Fruit fly (Drosophila melanogaster) whole organism, embryonic: ENCODE results near the gene Tet.
A peak's percentile ranks its signal among the peaks of the same experiment; 100 is the strongest.

Experiments used
- Awh ChIP-seq: fragments of 200-800 bp; sonication (Bioruptor generic); IDR thresholded peaks from 2 replicates; pipeline ENCODE4, ENCODE4 v1.3.6; 2022; ENCODE audit warnings: missing biosample characterization, missing genetic modification characterization
- BtbVII ChIP-seq: fragments of 200-800 bp; sonication (Bioruptor generic); optimal IDR thresholded peaks from 3 replicates; lab custom pipeline; 2017; ENCODE audit warnings: missing biosample characterization, mild to moderate bottlenecking, missing genetic modification characterization
- CG13894 ChIP-seq: fragments of 200-800 bp; sonication (Bioruptor generic); optimal IDR thresholded peaks from 3 replicates; lab custom pipeline; 2018; ENCODE audit warnings: missing biosample characterization, mild to moderate bottlenecking, missing genetic modification characterization, moderate library complexity
- CG14050 ChIP-seq: fragments of 200-800 bp; sonication (Bioruptor generic); IDR thresholded peaks from 3 replicates; pipeline ENCODE4 v1.3.6; 2022; ENCODE audit warnings: missing biosample characterization, missing genetic modification characterization
- CG14965 ChIP-seq: fragments of 200-800 bp; sonication (Bioruptor generic); optimal IDR thresholded peaks from 2 replicates; lab custom pipeline; 2016; ENCODE audit warnings: missing biosample characterization, missing genetic modification characterization, borderline replicate concordance
- CG16863 ChIP-seq: fragments of 200-800 bp; sonication (Bioruptor generic); optimal IDR thresholded peaks from 3 replicates; lab custom pipeline; 2016; ENCODE audit warnings: missing biosample characterization, missing genetic modification characterization
- CG17186 ChIP-seq: fragments of 200-800 bp; sonication (Bioruptor generic); optimal IDR thresholded peaks from 3 replicates; lab custom pipeline; 2017; ENCODE audit warnings: missing biosample characterization, missing genetic modification reagents, missing genetic modification characterization
- CG17829 ChIP-seq: fragments of 200-800 bp; optimal IDR thresholded peaks from 2 replicates; lab custom pipeline; 2019; ENCODE audit warnings: missing biosample characterization, mild to moderate bottlenecking, missing genetic modification characterization, moderate library complexity
- CG18764 ChIP-seq: fragments of 200-800 bp; sonication (Bioruptor generic); optimal IDR thresholded peaks from 3 replicates; lab custom pipeline; 2016; ENCODE audit warnings: missing biosample characterization, missing genetic modification characterization
- CG2199 ChIP-seq: fragments of 200-800 bp; sonication (Bioruptor generic); IDR thresholded peaks from 3 replicates; pipeline ENCODE4 v1.3.6; 2022; ENCODE audit warnings: missing biosample characterization, missing genetic modification characterization
- CG33213 ChIP-seq: fragments of 200-800 bp; sonication (Bioruptor generic); optimal IDR thresholded peaks from 3 replicates; lab custom pipeline; 2016; ENCODE audit warnings: missing biosample characterization, missing genetic modification characterization
- CG4707 ChIP-seq: fragments of 200-800 bp; sonication (Bioruptor generic); optimal IDR thresholded peaks from 2 replicates; lab custom pipeline; 2018; ENCODE audit warnings: missing biosample characterization, mild to moderate bottlenecking, missing genetic modification characterization, moderate library complexity
- CG4730 ChIP-seq: fragments of 200-800 bp; sonication (Bioruptor generic); IDR thresholded peaks from 2 replicates; pipeline ENCODE4 v1.3.6; 2022; ENCODE audit warnings: missing biosample characterization, missing genetic modification characterization
- CG6654 ChIP-seq: fragments of 200-800 bp; sonication (Bioruptor generic); optimal IDR thresholded peaks from 2 replicates; lab custom pipeline; 2017; ENCODE audit warnings: missing biosample characterization, mild to moderate bottlenecking, missing genetic modification characterization
- CG6689 ChIP-seq: fragments of 200-800 bp; sonication (Bioruptor generic); IDR thresholded peaks from 2 replicates; pipeline ENCODE4 v1.3.6; 2022; ENCODE audit warnings: missing biosample characterization, missing genetic modification characterization
- CG7786 ChIP-seq: fragments of 200-800 bp; sonication (Bioruptor generic); optimal IDR thresholded peaks from 2 replicates; lab custom pipeline; 2016; ENCODE audit warnings: missing biosample characterization, missing genetic modification characterization
- CG9876 ChIP-seq: fragments of 200-800 bp; sonication (Bioruptor generic); optimal IDR thresholded peaks from 2 replicates; lab custom pipeline; 2016; ENCODE audit warnings: missing biosample characterization, missing genetic modification characterization
- Doc2 ChIP-seq: fragments of 200-800 bp; sonication (Bioruptor generic); IDR thresholded peaks from 2 replicates; pipeline ENCODE4 v1.3.6; 2022; ENCODE audit warnings: missing biosample characterization, missing genetic modification characterization
- Hmr ChIP-seq: fragments of 200-800 bp; sonication (Bioruptor generic); optimal IDR thresholded peaks from 3 replicates; lab custom pipeline; 2017; ENCODE audit warnings: mild to moderate bottlenecking, missing biosample characterization, missing genetic modification reagents, missing genetic modification characterization
- Lpt ChIP-seq: fragments of >200 bp; optimal IDR thresholded peaks from 2 replicates; lab custom pipeline; 2018; ENCODE audit warnings: missing biosample characterization, missing genetic modification characterization
- Med ChIP-seq: fragments of 200-800 bp; sonication (Bioruptor generic); peaks from one replicate; lab custom pipeline; 2016; ENCODE audit warnings: missing biosample characterization, missing genetic modification characterization, mild to moderate bottlenecking, inconsistent platforms, moderate library complexity
- Nf-YC ChIP-seq: fragments of 200-800 bp; optimal IDR thresholded peaks from 3 replicates; lab custom pipeline; 2019; ENCODE audit warnings: missing biosample characterization, mild to moderate bottlenecking, missing genetic modification characterization, moderate library complexity
- ara ChIP-seq: fragments of 200-800 bp; sonication (Bioruptor generic); IDR thresholded peaks from 2 replicates; pipeline ENCODE4 v1.3.6; 2022; ENCODE audit warnings: missing biosample characterization, missing genetic modification characterization
- corto ChIP-seq: fragments of 200-800 bp; sonication (Bioruptor generic); optimal IDR thresholded peaks from 2 replicates; lab custom pipeline; 2016; ENCODE audit warnings: missing biosample characterization, mild to moderate bottlenecking, missing genetic modification characterization, moderate library complexity
- danr ChIP-seq: fragments of 200-800 bp; sonication (Bioruptor generic); IDR thresholded peaks from 2 replicates; pipeline ENCODE4 v1.3.6; 2022; ENCODE audit warnings: missing biosample characterization, missing genetic modification characterization
- emc ChIP-seq: fragments of 200-800 bp; sonication (Bioruptor generic); optimal IDR thresholded peaks from 2 replicates; lab custom pipeline; 2016; ENCODE audit warnings: missing biosample characterization, missing genetic modification characterization
- ewg ChIP-seq: fragments of 200-800 bp; sonication (Bioruptor generic); optimal IDR thresholded peaks from 3 replicates; lab custom pipeline; 2017; ENCODE audit warnings: mild to moderate bottlenecking, missing biosample characterization, missing genetic modification reagents, missing genetic modification characterization
- fd64A ChIP-seq: fragments of 200-800 bp; sonication (Bioruptor generic); optimal IDR thresholded peaks from 3 replicates; lab custom pipeline; 2018; ENCODE audit warnings: missing biosample characterization, mild to moderate bottlenecking, missing genetic modification characterization
- fd96Cb ChIP-seq: fragments of 200-800 bp; sonication (Bioruptor generic); optimal IDR thresholded peaks from 2 replicates; lab custom pipeline; 2018; ENCODE audit warnings: missing biosample characterization, mild to moderate bottlenecking, missing genetic modification characterization, moderate library complexity
- fu2 ChIP-seq: fragments of 200-800 bp; sonication (Bioruptor generic); optimal IDR thresholded peaks from 2 replicates; lab custom pipeline; 2016; ENCODE audit warnings: missing biosample characterization, missing genetic modification characterization
- gfzf ChIP-seq: fragments of 200-800 bp; sonication (Bioruptor generic); optimal IDR thresholded peaks from 2 replicates; lab custom pipeline; 2016; ENCODE audit warnings: missing biosample characterization, mild to moderate bottlenecking, missing genetic modification characterization, moderate library complexity
- jigr1 ChIP-seq: fragments of 200-800 bp; sonication (Bioruptor generic); IDR thresholded peaks from 3 replicates; pipeline ENCODE4 v1.3.6; 2022; ENCODE audit warnings: missing biosample characterization, missing genetic modification characterization
- kni ChIP-seq: fragments of 200-800 bp; sonication (Bioruptor generic); optimal IDR thresholded peaks from 3 replicates; lab custom pipeline; 2017; ENCODE audit warnings: mild to moderate bottlenecking, missing biosample characterization, missing genetic modification reagents, missing genetic modification characterization
- mld ChIP-seq: fragments of 200-800 bp; sonication (Bioruptor generic); IDR thresholded peaks from 3 replicates; pipeline ENCODE4 v1.3.6; 2022; ENCODE audit warnings: missing biosample characterization, missing genetic modification characterization; ENCODE audit not compliant: partially characterized antibody
- nau ChIP-seq: fragments of 200-800 bp; sonication (Bioruptor generic); optimal IDR thresholded peaks from 3 replicates; lab custom pipeline; 2017; ENCODE audit warnings: missing biosample characterization, mild to moderate bottlenecking, missing genetic modification characterization, missing genetic modification reagents
- nom ChIP-seq: fragments of 200-800 bp; sonication (Bioruptor generic); optimal IDR thresholded peaks from 2 replicates; lab custom pipeline; 2017; ENCODE audit warnings: missing biosample characterization, missing genetic modification characterization, mild to moderate bottlenecking, moderate library complexity, missing genetic modification reagents
- pan ChIP-seq, 4 experiments: fragments of >200 bp in 3 of 4; fragments of 200-800 bp in 1 of 4; sonication (Bioruptor generic) in 1 of 4; optimal IDR thresholded peaks in 3 of 4; IDR thresholded peaks in 1 of 4; 2 replicates each; pipeline versions ENCODE4 v1.3.6 to Lab custom; 2017 to 2022; ENCODE audit warnings: missing biosample characterization in 2 of 4, missing genetic modification characterization in 2 of 4, mixed read lengths in 1 of 4
- phol ChIP-seq: fragments of 200-800 bp; sonication (Bioruptor generic); optimal IDR thresholded peaks from 3 replicates; lab custom pipeline; 2018; ENCODE audit warnings: missing biosample characterization, mild to moderate bottlenecking, missing genetic modification characterization, moderate library complexity
- prd ChIP-seq, 3 experiments: fragments of >200 bp in 2 of 3; fragments of 200-800 bp in 1 of 3; sonication (Bioruptor generic) in 1 of 3; optimal IDR thresholded peaks in 2 of 3; IDR thresholded peaks in 1 of 3; 2 replicates in 2 of 3; 3 replicates in 1 of 3; pipeline versions ENCODE4 v1.3.6 to Lab custom; 2017 to 2022; ENCODE audit warnings: missing biosample characterization in 1 of 3, missing genetic modification characterization in 1 of 3
- pum ChIP-seq: fragments of 200-800 bp; sonication (Bioruptor generic); optimal IDR thresholded peaks from 2 replicates; lab custom pipeline; 2016; ENCODE audit warnings: missing biosample characterization, missing genetic modification characterization
- row ChIP-seq: fragments of 200-800 bp; sonication (Bioruptor generic); IDR thresholded peaks from 3 replicates; pipeline ENCODE4 v1.3.6; 2022; ENCODE audit warnings: missing biosample characterization, missing genetic modification characterization
- scrt ChIP-seq: fragments of 200-800 bp; sonication (Bioruptor generic); optimal IDR thresholded peaks from 2 replicates; lab custom pipeline; 2018; ENCODE audit warnings: missing biosample characterization, mild to moderate bottlenecking, missing genetic modification characterization, moderate library complexity
- sna ChIP-seq: fragments of 200-800 bp; sonication (Bioruptor generic); IDR thresholded peaks from 2 replicates; pipeline ENCODE4 v1.3.6; 2022; ENCODE audit warnings: missing biosample characterization, missing genetic modification characterization; ENCODE audit not compliant: partially characterized antibody
- so ChIP-seq: fragments of 200-800 bp; sonication (Bioruptor generic); IDR thresholded peaks from 3 replicates; pipeline ENCODE4 v1.3.6; 2022; ENCODE audit warnings: missing biosample characterization, missing genetic modification characterization
- sqz ChIP-seq: fragments of 200-800 bp; sonication (Bioruptor generic); optimal IDR thresholded peaks from 3 replicates; lab custom pipeline; 2018; ENCODE audit warnings: missing biosample characterization, mild to moderate bottlenecking, missing genetic modification characterization
- stwl ChIP-seq: fragments of 200-800 bp; sonication (Bioruptor generic); optimal IDR thresholded peaks from 3 replicates; lab custom pipeline; 2018; ENCODE audit warnings: missing biosample characterization, mild to moderate bottlenecking, missing genetic modification characterization, moderate library complexity
- wdn ChIP-seq: fragments of 200-800 bp; sonication (Bioruptor generic); IDR thresholded peaks from 2 replicates; pipeline ENCODE4 v1.3.6; 2022; ENCODE audit warnings: missing biosample characterization, missing genetic modification characterization
- zfh1 ChIP-seq: fragments of 200-800 bp; sonication (Bioruptor generic); IDR thresholded peaks from 3 replicates; pipeline ENCODE4 v1.3.6; 2022; ENCODE audit warnings: missing biosample characterization, missing genetic modification characterization
- zfh2 ChIP-seq: fragments of 200-800 bp; sonication (Bioruptor generic); optimal IDR thresholded peaks from 2 replicates; lab custom pipeline; 2016; ENCODE audit warnings: missing biosample characterization, missing genetic modification characterization

Gene Tet

dm6 chr3L:2824024-2824687 lies 54.8 kb downstream of the Tet start (continued):
- TF ChIP-seq Doc2 (GFP tag; lab: Robert Waterston, UW) (no peak), Hmr (GFP tag; lab: Kevin White, UChicago) (no peak), CG18764 (GFP tag; lab: Kevin White, UChicago) (no peak), pan (optimal IDR thresholded peaks at IDR 0.05; lab: Kevin White, UChicago) (no peak), pan (GFP tag; optimal IDR thresholded peaks at IDR 0.05 in 1 of 2, IDR thresholded peaks at IDR 0.05 in 1 of 2) (peak in 1 of 2 experiments; percentile 9), CG17186 (no peak), CG4730 (no peak), wdn (GFP tag; lab: Robert Waterston, UW) (no peak), mld (GFP tag; lab: Robert Waterston, UW) (no peak), jigr1 (GFP tag; lab: Robert Waterston, UW) (no peak), ara (peak; percentile 35; the same call in 1 of the 2 replicates), sna (GFP tag; lab: Robert Waterston, UW) (no peak), CG33213 (GFP tag; lab: Kevin White, UChicago) (no peak), scrt (GFP tag; lab: Kevin White, UChicago) (no peak), CG2199 (GFP tag; lab: Robert Waterston, UW) (no peak), gfzf (GFP tag; lab: Kevin White, UChicago) (no peak), danr (GFP tag; lab: Robert Waterston, UW) (no peak), phol (tag; lab: Kevin White, UChicago) (peak; percentile 70), CG7786 (GFP tag; lab: Kevin White, UChicago) (no peak), Nf-YC (tag; lab: Kevin White, UChicago) (no peak), ewg (GFP tag; lab: Kevin White, UChicago) (peak; percentile 14), prd (optimal IDR thresholded peaks at IDR 0.05; lab: Kevin White, UChicago) (no peak), prd (GFP tag; IDR thresholded peaks at IDR 0.05; lab: Robert Waterston, UW) (peak; percentile 61; the same call in 2 of the 3 replicates), CG14050 (GFP tag; lab: Robert Waterston, UW) (no peak), CG16863 (GFP tag; lab: Kevin White, UChicago) (no peak), row (GFP tag; lab: Robert Waterston, UW) (peak; percentile 62), zfh2 (GFP tag; lab: Kevin White, UChicago) (no peak), zfh1 (GFP tag; lab: Robert Waterston, UW) (peak; percentile 65; the same call in 1 of the 3 replicates), Lpt (GFP tag; lab: Kevin White, UChicago) (no peak), CG6689 (GFP tag; lab: Robert Waterston, UW) (peak; percentile 59), BtbVII (GFP tag; lab: Kevin White, UChicago) (no peak), Awh (GFP tag; lab: Robert Waterston, UW) (0 out of 2 replicates have a peak, but pooled peaks have one; percentile 7), fu2 (no peak), Med (peak; percentile 66), pum (GFP tag; lab: Kevin White, UChicago) (peak; percentile 18), CG4707 (GFP tag; lab: Kevin White, UChicago) (peak; percentile 33), so (no peak), CG13894 (no peak), sqz (GFP tag; lab: Kevin White, UChicago) (peak; percentile 22), nom (peak; percentile 88), CG17829 (tag; lab: Kevin White, UChicago) (peak; percentile 61), stwl (tag; lab: Kevin White, UChicago) (no peak), fd96Cb (tag; lab: Kevin White, UChicago) (peak; percentile 72), kni (GFP tag; lab: Kevin White, UChicago) (no peak), CG14965 (no peak), fd64A (GFP tag; lab: Kevin White, UChicago) (no peak), emc (GFP tag; lab: Kevin White, UChicago) (no peak), corto (GFP tag; lab: Kevin White, UChicago) (peak; percentile 93), CG6654 (GFP tag; lab: Kevin White, UChicago) (peak; percentile 57), CG9876 (GFP tag; lab: Kevin White, UChicago) (no peak), nau (GFP tag; lab: Kevin White, UChicago) (peak; percentile 67)
